Fruit fly (Drosophila melanogaster) whole organism, embryonic: Measurements from ENCODE around the gene Amun.
A peak's percentile ranks its signal among the peaks of the same experiment; 100 is the strongest.

Experiments used
- Abd-B ChIP-seq: fragments of 200-800 bp; sonication (Bioruptor generic); optimal IDR thresholded peaks from 2 replicates; lab custom pipeline; 2018; ENCODE audit warnings: missing biosample characterization, mild to moderate bottlenecking, missing genetic modification characterization, moderate library complexity
- Ada2b ChIP-seq: fragments of 200-800 bp; sonication (Bioruptor generic); IDR thresholded peaks from 2 replicates; pipeline ENCODE4 v1.3.6; 2022; ENCODE audit warnings: missing biosample characterization, missing genetic modification characterization
- Adf1 ChIP-seq: fragments of 200-800 bp; sonication (Bioruptor generic); IDR thresholded peaks from 2 replicates; pipeline ENCODE4 v1.3.6; 2022; ENCODE audit warnings: missing biosample characterization, missing genetic modification characterization
- CG10267 ChIP-seq: fragments of 200-800 bp; sonication (Bioruptor generic); optimal IDR thresholded peaks from 2 replicates; lab custom pipeline; 2018; ENCODE audit warnings: missing biosample characterization, mild to moderate bottlenecking, missing genetic modification characterization, moderate library complexity
- CG11085 ChIP-seq: fragments of 200-800 bp; sonication (Bioruptor generic); IDR thresholded peaks from 2 replicates; pipeline ENCODE4 v1.3.6; 2022; ENCODE audit warnings: missing biosample characterization, missing genetic modification characterization
- CG11695 ChIP-seq: fragments of 200-800 bp; sonication (Bioruptor generic); IDR thresholded peaks from 3 replicates; pipeline ENCODE4 v1.3.6; 2022; ENCODE audit warnings: missing biosample characterization, missing genetic modification characterization
- CG12071 ChIP-seq: fragments of 200-800 bp; sonication (Bioruptor generic); optimal IDR thresholded peaks from 3 replicates; lab custom pipeline; 2018; ENCODE audit warnings: missing biosample characterization, mild to moderate bottlenecking, missing genetic modification characterization
- CG13287 ChIP-seq: fragments of 200-800 bp; sonication (Bioruptor generic); IDR thresholded peaks from 2 replicates; pipeline ENCODE4 v1.3.6; 2022; ENCODE audit warnings: missing biosample characterization, missing genetic modification characterization; ENCODE audit not compliant: partially characterized antibody
- CG14050 ChIP-seq: fragments of 200-800 bp; sonication (Bioruptor generic); IDR thresholded peaks from 3 replicates; pipeline ENCODE4 v1.3.6; 2022; ENCODE audit warnings: missing biosample characterization, missing genetic modification characterization
- CG14965 ChIP-seq: fragments of 200-800 bp; sonication (Bioruptor generic); optimal IDR thresholded peaks from 2 replicates; lab custom pipeline; 2016; ENCODE audit warnings: missing biosample characterization, missing genetic modification characterization, borderline replicate concordance
- CG1529 ChIP-seq: fragments of 200-800 bp; sonication (Bioruptor generic); optimal IDR thresholded peaks from 3 replicates; lab custom pipeline; 2018; ENCODE audit warnings: missing biosample characterization, missing genetic modification characterization
- CG15514 ChIP-seq: fragments of 200-800 bp; sonication (Bioruptor generic); optimal IDR thresholded peaks from 3 replicates; lab custom pipeline; 2017; ENCODE audit warnings: missing biosample characterization, missing genetic modification characterization, mild to moderate bottlenecking, moderate library complexity, missing genetic modification reagents
- CG1603 ChIP-seq: fragments of 200-800 bp; sonication (Bioruptor generic); optimal IDR thresholded peaks from 2 replicates; lab custom pipeline; 2019; ENCODE audit warnings: missing biosample characterization, mild to moderate bottlenecking, missing genetic modification characterization, moderate library complexity
- CG17328 ChIP-seq: fragments of 200-800 bp; sonication (Bioruptor generic); IDR thresholded peaks from 2 replicates; pipeline ENCODE4 v1.3.6; 2022; ENCODE audit warnings: missing biosample characterization, missing genetic modification characterization
- CG17568 ChIP-seq: fragments of 200-800 bp; sonication (Bioruptor generic); optimal IDR thresholded peaks from 2 replicates; lab custom pipeline; 2018; ENCODE audit warnings: missing biosample characterization, mild to moderate bottlenecking, missing genetic modification characterization, moderate library complexity
- CG17612 ChIP-seq: fragments of 200-800 bp; sonication (Bioruptor generic); IDR thresholded peaks from 2 replicates; pipeline ENCODE4 v1.3.6; 2022; ENCODE audit warnings: missing biosample characterization, missing genetic modification characterization
- CG18011 ChIP-seq: fragments of 200-800 bp; sonication (Bioruptor generic); optimal IDR thresholded peaks from 2 replicates; lab custom pipeline; 2017; ENCODE audit warnings: missing biosample characterization, missing genetic modification characterization, mild to moderate bottlenecking, moderate library complexity, missing genotype
- CG31224 ChIP-seq: fragments of 200-800 bp; sonication (Bioruptor generic); IDR thresholded peaks from 2 replicates; pipeline ENCODE4 v1.3.6; 2022; ENCODE audit warnings: missing biosample characterization, missing genetic modification characterization
- CG31388 ChIP-seq: fragments of 200-800 bp; sonication (Bioruptor generic); optimal IDR thresholded peaks from 2 replicates; lab custom pipeline; 2016; ENCODE audit warnings: missing biosample characterization, missing genetic modification characterization
- CG31441 ChIP-seq: fragments of 200-800 bp; sonication (Bioruptor generic); IDR thresholded peaks from 2 replicates; pipeline ENCODE4 v1.3.6; 2022; ENCODE audit warnings: missing biosample characterization, missing genetic modification characterization
- CG42726 ChIP-seq: fragments of 200-800 bp; sonication (Bioruptor generic); IDR thresholded peaks from 2 replicates; pipeline ENCODE4 v1.3.6; 2022; ENCODE audit warnings: missing biosample characterization, missing genetic modification characterization; ENCODE audit not compliant: partially characterized antibody
- CG6175 ChIP-seq: fragments of 200-800 bp; sonication (Bioruptor generic); IDR thresholded peaks from 3 replicates; pipeline ENCODE4 v1.3.6; 2022; ENCODE audit warnings: missing biosample characterization, missing genetic modification characterization
- CG9876 ChIP-seq: fragments of 200-800 bp; sonication (Bioruptor generic); optimal IDR thresholded peaks from 2 replicates; lab custom pipeline; 2016; ENCODE audit warnings: missing biosample characterization, missing genetic modification characterization
- Dbx ChIP-seq: fragments of 200-800 bp; sonication (Bioruptor generic); IDR thresholded peaks from 3 replicates; pipeline ENCODE4 v1.3.6; 2022; ENCODE audit warnings: missing biosample characterization, missing genetic modification characterization
- GATAe ChIP-seq: fragments of 200-800 bp; sonication (Bioruptor generic); conservative IDR thresholded peaks from 2 replicates; pipeline ENCODE4 v1.3.6; 2022; ENCODE audit warnings: missing biosample characterization, missing genetic modification characterization
- HLH4C ChIP-seq: fragments of 200-800 bp; sonication (Bioruptor generic); IDR thresholded peaks from 3 replicates; pipeline ENCODE4 v1.3.6; 2022; ENCODE audit warnings: missing biosample characterization, missing genetic modification characterization; ENCODE audit not compliant: partially characterized antibody
- HLH54F ChIP-seq: fragments of 200-800 bp; sonication (Bioruptor generic); optimal IDR thresholded peaks from 3 replicates; lab custom pipeline; 2016; ENCODE audit warnings: missing biosample characterization, missing genetic modification characterization
- Lhr ChIP-seq: fragments of 200-800 bp; sonication (Bioruptor generic); optimal IDR thresholded peaks from 3 replicates; lab custom pipeline; 2017; ENCODE audit warnings: mild to moderate bottlenecking, missing biosample characterization, missing genetic modification reagents, missing genetic modification characterization
- Myb ChIP-seq: fragments of 200-800 bp; sonication (Bioruptor generic); optimal IDR thresholded peaks from 2 replicates; lab custom pipeline; 2016; ENCODE audit warnings: missing biosample characterization, missing genetic modification characterization
- NFAT ChIP-seq: fragments of 200-800 bp; sonication (Bioruptor generic); IDR thresholded peaks from 2 replicates; pipeline ENCODE4 v1.3.6; 2022; ENCODE audit warnings: missing biosample characterization, missing genetic modification characterization
- Nf-YB ChIP-seq: fragments of 200-800 bp; sonication (Bioruptor generic); optimal IDR thresholded peaks from 3 replicates; lab custom pipeline; 2019; ENCODE audit warnings: missing biosample characterization, mild to moderate bottlenecking, missing genetic modification characterization, moderate library complexity
- Nf-YC ChIP-seq: fragments of 200-800 bp; optimal IDR thresholded peaks from 3 replicates; lab custom pipeline; 2019; ENCODE audit warnings: missing biosample characterization, mild to moderate bottlenecking, missing genetic modification characterization, moderate library complexity
- Opbp ChIP-seq: fragments of 200-800 bp; sonication (Bioruptor generic); IDR thresholded peaks from 3 replicates; pipeline ENCODE4 v1.3.6; 2022; ENCODE audit warnings: missing biosample characterization, missing genetic modification characterization; ENCODE audit not compliant: partially characterized antibody
- Ssrp ChIP-seq: fragments of 200-800 bp; sonication (Bioruptor generic); optimal IDR thresholded peaks from 2 replicates; lab custom pipeline; 2018; ENCODE audit warnings: missing biosample characterization, mild to moderate bottlenecking, missing genetic modification characterization, moderate library complexity
- Tbp ChIP-seq: fragments of >200 bp; optimal IDR thresholded peaks from 2 replicates; lab custom pipeline; 2018; ENCODE audit warnings: missing biosample characterization, missing genetic modification characterization
- Xbp1 ChIP-seq: fragments of 200-800 bp; sonication (Bioruptor generic); optimal IDR thresholded peaks from 3 replicates; lab custom pipeline; 2016; ENCODE audit warnings: missing biosample characterization, mild to moderate bottlenecking, missing genetic modification characterization
- chm ChIP-seq: fragments of 200-800 bp; sonication (Bioruptor generic); IDR thresholded peaks from 2 replicates; pipeline ENCODE4 v1.3.6; 2022; ENCODE audit warnings: missing biosample characterization, missing genetic modification characterization
- croc ChIP-seq: fragments of 200-800 bp; sonication (Bioruptor generic); conservative IDR thresholded peaks from 3 replicates; pipeline ENCODE4 v1.3.6; 2022; ENCODE audit warnings: missing biosample characterization, missing genetic modification characterization
- cwo ChIP-seq: fragments of 200-800 bp; sonication (Bioruptor generic); optimal IDR thresholded peaks from 3 replicates; lab custom pipeline; 2017; ENCODE audit warnings: missing biosample characterization, missing genetic modification characterization, mild to moderate bottlenecking, moderate library complexity, missing genetic modification reagents
- ewg ChIP-seq: fragments of 200-800 bp; sonication (Bioruptor generic); optimal IDR thresholded peaks from 3 replicates; lab custom pipeline; 2017; ENCODE audit warnings: mild to moderate bottlenecking, missing biosample characterization, missing genetic modification reagents, missing genetic modification characterization
- maf-S ChIP-seq: fragments of 200-800 bp; sonication (Bioruptor generic); optimal IDR thresholded peaks from 2 replicates; lab custom pipeline; 2016; ENCODE audit warnings: missing biosample characterization, missing genetic modification characterization
- mam ChIP-seq: fragments of 200-800 bp; sonication (Bioruptor generic); optimal IDR thresholded peaks from 3 replicates; lab custom pipeline; 2016; ENCODE audit warnings: missing biosample characterization, missing genetic modification characterization
- pita ChIP-seq: fragments of 200-800 bp; sonication (Bioruptor generic); optimal IDR thresholded peaks from 2 replicates; lab custom pipeline; 2017; ENCODE audit warnings: missing biosample characterization, mild to moderate bottlenecking, missing genetic modification characterization
- so ChIP-seq: fragments of 200-800 bp; sonication (Bioruptor generic); IDR thresholded peaks from 3 replicates; pipeline ENCODE4 v1.3.6; 2022; ENCODE audit warnings: missing biosample characterization, missing genetic modification characterization
- stc ChIP-seq: fragments of 200-800 bp; sonication (Bioruptor generic); IDR thresholded peaks from 2 replicates; pipeline ENCODE4 v1.3.6; 2022; ENCODE audit warnings: missing biosample characterization, missing genetic modification characterization
- sug ChIP-seq: fragments of 200-800 bp; optimal IDR thresholded peaks from 2 replicates; lab custom pipeline; 2019; ENCODE audit warnings: missing biosample characterization, mild to moderate bottlenecking, missing genetic modification characterization, moderate library complexity
- wdn ChIP-seq: fragments of 200-800 bp; sonication (Bioruptor generic); IDR thresholded peaks from 2 replicates; pipeline ENCODE4 v1.3.6; 2022; ENCODE audit warnings: missing biosample characterization, missing genetic modification characterization
- zen2 ChIP-seq: fragments of 200-800 bp; sonication (Bioruptor generic); IDR thresholded peaks from 3 replicates; pipeline ENCODE4 v1.3.6; 2022; ENCODE audit warnings: missing biosample characterization, missing genetic modification characterization; ENCODE audit not compliant: partially characterized antibody

Gene Amun

DNA sequence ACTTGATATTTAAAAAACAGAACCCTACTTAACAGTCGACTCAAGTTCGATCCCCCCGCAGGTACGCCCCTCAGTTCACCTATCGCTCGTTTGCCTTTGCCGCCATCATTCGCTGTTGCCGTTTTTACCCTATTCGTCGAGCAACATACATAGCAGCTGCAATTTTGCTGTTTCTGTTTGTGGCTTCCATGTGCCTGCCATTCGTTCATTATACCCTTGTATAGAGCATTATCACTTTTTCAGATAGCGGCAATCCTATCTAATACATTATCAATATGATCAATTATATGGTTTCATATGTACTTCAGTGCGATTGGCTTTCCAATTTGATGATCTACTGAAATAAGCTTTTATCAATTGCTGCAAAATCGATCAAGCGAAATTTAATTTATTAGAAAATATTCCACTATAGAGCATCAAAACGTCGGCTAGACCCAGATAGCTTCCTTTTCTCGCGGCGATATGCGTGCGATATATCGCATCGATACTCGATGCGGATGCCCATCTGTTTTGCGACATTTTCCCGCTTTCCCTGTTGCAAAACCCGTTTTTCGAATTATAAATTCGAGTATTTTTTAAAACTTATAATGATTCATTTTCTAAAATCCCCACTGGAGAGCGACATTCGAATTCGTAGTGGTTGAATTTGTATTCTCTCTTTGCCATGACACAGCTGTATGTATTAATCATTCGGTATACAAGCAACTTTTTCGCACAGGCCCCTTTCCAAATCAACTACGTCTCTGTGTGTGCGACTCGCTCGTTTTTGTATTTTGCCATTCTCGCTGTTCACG is 769 bp upstream of the Amun start (continued):
- TF ChIP-seq CG1529 (GFP tag; lab: Kevin White, UChicago) (peak; percentile 84), maf-S (GFP tag; lab: Kevin White, UChicago) (peak; percentile 69), CG11695 (peak; percentile 84), CG17328 (GFP tag; lab: Robert Waterston, UW) (peak; percentile 86), CG14965 (peak; percentile 4), sug (tag; lab: Kevin White, UChicago) (peak; percentile 82), CG10267 (tag; lab: Kevin White, UChicago) (peak; percentile 81), Tbp (GFP tag; lab: Kevin White, UChicago) (no peak), CG15514 (GFP tag; lab: Kevin White, UChicago) (peak; percentile 51), so (GFP tag; lab: Robert Waterston, UW) (peak; percentile 90), Dbx (GFP tag; lab: Robert Waterston, UW) (peak; percentile 84; the same call in 2 of the 3 replicates), ewg (GFP tag; lab: Kevin White, UChicago) (peak; percentile 69), Opbp (GFP tag; lab: Robert Waterston, UW) (peak; percentile 58; the same call in 1 of the 3 replicates), Abd-B (GFP tag; lab: Kevin White, UChicago) (peak; percentile 89), croc (GFP tag; lab: Robert Waterston, UW) (peak; percentile 82), CG12071 (peak; percentile 84), CG42726 (GFP tag; lab: Robert Waterston, UW) (no peak), cwo (peak; percentile 75), CG17568 (peak; percentile 80), CG18011 (peak; percentile 41), CG14050 (GFP tag; lab: Robert Waterston, UW) (peak; percentile 55; the same call in 2 of the 3 replicates), Nf-YB (GFP tag; lab: Kevin White, UChicago) (peak; percentile 75), CG11085 (GFP tag; lab: Robert Waterston, UW) (peak; percentile 53), chm (GFP tag; lab: Robert Waterston, UW) (peak; percentile 54), wdn (GFP tag; lab: Robert Waterston, UW) (peak; percentile 75), HLH54F (GFP tag; lab: Kevin White, UChicago) (peak; percentile 84), CG13287 (GFP tag; lab: Robert Waterston, UW) (peak; percentile 75), CG31388 (GFP tag; lab: Kevin White, UChicago) (peak; percentile 82), Myb (GFP tag; lab: Kevin White, UChicago) (peak; percentile 75), CG31224 (peak; percentile 60), Ssrp (tag; lab: Kevin White, UChicago) (peak; percentile 88), stc (GFP tag; lab: Robert Waterston, UW) (peak; percentile 83), Ada2b (GFP tag; lab: Robert Waterston, UW) (peak; percentile 61), CG17612 (GFP tag; lab: Robert Waterston, UW) (peak; percentile 73), CG31441 (GFP tag; lab: Robert Waterston, UW) (peak; percentile 85), CG6175 (GFP tag; lab: Robert Waterston, UW) (peak; percentile 72; the same call in 2 of the 3 replicates), Lhr (GFP tag; lab: Kevin White, UChicago) (peak; percentile 32), zen2 (GFP tag; lab: Robert Waterston, UW) (peak; percentile 63; the same call in 1 of the 3 replicates), mam (peak; percentile 89), HLH4C (GFP tag; lab: Robert Waterston, UW) (no peak; the same call in 2 of the 3 replicates), Xbp1 (peak; percentile 88), GATAe (peak; percentile 60), Nf-YC (tag; lab: Kevin White, UChicago) (peak; percentile 74), CG1603 (peak; percentile 86), pita (no peak), NFAT (peak; percentile 61), Adf1 (GFP tag; lab: Robert Waterston, UW) (peak; percentile 71), CG9876 (GFP tag; lab: Kevin White, UChicago) (peak; percentile 71)
